Worm (Caenorhabditis elegans) whole organism, L4/young adult: ENCODE results near the gene trd-1.

ENCODE experiments used
- W03F9.2 ChIP-seq: fragments of 150-350 bp; optimal IDR thresholded peaks from 2 replicates; lab custom pipeline; 2014; ENCODE audit warnings: missing biosample characterization, missing genetic modification characterization
- dao-5 ChIP-seq: sonication (generic microtip); optimal IDR thresholded peaks from 2 replicates; lab custom pipeline; 2016; ENCODE audit warnings: missing genotype, missing genetic modification characterization, moderate library complexity, missing compliant biosample characterization
- him-1 ChIP-seq: sonication (generic microtip); optimal IDR thresholded peaks from 2 replicates; lab custom pipeline; 2016; ENCODE audit warnings: missing genotype, missing genetic modification reagents, missing genetic modification characterization, missing compliant biosample characterization

trd-1 gene

ce11 chrIII:7385929-7386328, at the start of gene trd-1:
TSS of gene trd-1 (plus strand) at chrIII:7386229.
- no peak for TF ChIP-seq W03F9.2 (tag; lab: Kevin White, UChicago)
- no peak for TF ChIP-seq dao-5 (tag; lab: Kevin White, UChicago)
- TF ChIP-seq him-1 (tag; lab: Kevin White, UChicago), result no peak

ce11 chrIII:7338009-7338408, 48.0 kb upstream of the trd-1 start:
- TF ChIP-seq dao-5 (tag; lab: Kevin White, UChicago), result no peak
- TF ChIP-seq him-1 (tag; lab: Kevin White, UChicago), result no peak
- TF ChIP-seq W03F9.2 (tag; lab: Kevin White, UChicago), result no peak

ce11 chrIII:7338693-7339092, 47.3 kb upstream of the trd-1 start, which contains the start of gene kap-1:
TSS of gene kap-1 (plus strand) at chrIII:7338835.
- no peak for TF ChIP-seq him-1 (tag; lab: Kevin White, UChicago)
- no peak for TF ChIP-seq W03F9.2 (tag; lab: Kevin White, UChicago)
- no peak for TF ChIP-seq dao-5 (tag; lab: Kevin White, UChicago)

- TF ChIP-seq W03F9.2 (tag; lab: Kevin White, UChicago) (no peak), him-1 (tag; lab: Kevin White, UChicago) (no peak), dao-5 (tag; lab: Kevin White, UChicago) (no peak)
Measured at ce11 chrIII:7339138-7339537, 46.9 kb upstream of the trd-1 start.

- TF ChIP-seq dao-5 (tag; lab: Kevin White, UChicago), result no peak
- TF ChIP-seq him-1 (tag; lab: Kevin White, UChicago), result no peak
- TF ChIP-seq W03F9.2 (tag; lab: Kevin White, UChicago), result no peak
Measured at ce11 chrIII:7343389-7343788, 42.6 kb upstream of the trd-1 start, which contains the start of gene F08F8.6. TSS of gene F08F8.6 (plus strand) at chrIII:7343689.

ce11 chrIII:7347049-7347448, 39.0 kb upstream of the trd-1 start, which contains the start of gene F08F8.7:
TSS of gene F08F8.7 (minus strand) at chrIII:7347149.
- TF ChIP-seq him-1 (tag; lab: Kevin White, UChicago) (no peak), W03F9.2 (tag; lab: Kevin White, UChicago) (no peak), dao-5 (tag; lab: Kevin White, UChicago) (no peak)

ce11 chrIII:7349075-7349474, 37.0 kb upstream of the trd-1 start, which contains the start of gene gos-28:
TSS of gene gos-28 (minus strand) at chrIII:7349175.
- TF ChIP-seq W03F9.2 (tag; lab: Kevin White, UChicago) (no peak), dao-5 (tag; lab: Kevin White, UChicago) (no peak)

- TF ChIP-seq dao-5 (tag; lab: Kevin White, UChicago) (no peak), W03F9.2 (tag; lab: Kevin White, UChicago) (no peak), him-1 (tag; lab: Kevin White, UChicago) (no peak)
Measured at ce11 chrIII:7353871-7354270, 32.2 kb upstream of the trd-1 start, which contains the start of gene F08F8.9. TSS of gene F08F8.9 (minus strand) at chrIII:7353971.

ce11 chrIII:7357356-7357755, 28.7 kb upstream of the trd-1 start, which contains the start of gene F08F8.10:
TSS of gene F08F8.10 (minus strand) at chrIII:7357393.
- TF ChIP-seq dao-5 (tag; lab: Kevin White, UChicago), result no peak
- TF ChIP-seq him-1 (tag; lab: Kevin White, UChicago), result no peak
- no peak for TF ChIP-seq W03F9.2 (tag; lab: Kevin White, UChicago)

ce11 chrIII:7358627-7359026, 27.4 kb upstream of the trd-1 start:
- no peak for TF ChIP-seq him-1 (tag; lab: Kevin White, UChicago)
- TF ChIP-seq W03F9.2 (tag; lab: Kevin White, UChicago), result no peak
- no peak for TF ChIP-seq dao-5 (tag; lab: Kevin White, UChicago)

ce11 chrIII:7359037-7359548, 26.9 kb upstream of the trd-1 start, which contains the start of the genes eco-1 and hmgr-1:
TSS of gene eco-1 (minus strand) at chrIII:7359095.
TSS of gene hmgr-1 (plus strand) at chrIII:7359498.
- TF ChIP-seq W03F9.2 (tag; lab: Kevin White, UChicago), result no peak
- TF ChIP-seq him-1 (tag; lab: Kevin White, UChicago), result no peak
- TF ChIP-seq dao-5 (tag; lab: Kevin White, UChicago), result no peak

- TF ChIP-seq him-1 (tag; lab: Kevin White, UChicago), result no peak
Measured at ce11 chrIII:7365602-7366001, 20.4 kb upstream of the trd-1 start, which contains the start of gene F08F8.11. TSS of gene F08F8.11 (plus strand) at chrIII:7365902.

- TF ChIP-seq W03F9.2 (tag; lab: Kevin White, UChicago), result no peak
- no peak for TF ChIP-seq dao-5 (tag; lab: Kevin White, UChicago)
- no peak for TF ChIP-seq him-1 (tag; lab: Kevin White, UChicago)
Measured at ce11 chrIII:7367012-7367760, 18.8 kb upstream of the trd-1 start, which contains the start of the genes T20B12.5 and T20B12.4. TSS of gene T20B12.5 (minus strand) at chrIII:7367112. TSS of gene T20B12.4 (plus strand) at chrIII:7367710.
